Worm (Caenorhabditis elegans): ENCODE results near the gene F41E6.5.

Gene F41E6.5

ce11 chrV:8651007-8651711 is 47.9 kb downstream of the F41E6.5 start (continued):
- TF ChIP-seq fkh-3 (tag; optimal IDR thresholded peaks at IDR 0.05) = no peak
- peak; percentile 47 for TF ChIP-seq tbp1 (GFP tag; optimal IDR thresholded peaks at IDR 0.05)
- TF ChIP-seq akir-1 (GFP tag; optimal IDR thresholded peaks at IDR 0.05) = no peak
- no peak for TF ChIP-seq efl-1 (GFP tag; optimal IDR thresholded peaks at IDR 0.05)

- no peak for TF ChIP-seq madf-10 (tag; optimal IDR thresholded peaks at IDR 0.05)
- TF ChIP-seq lin-26 (GFP tag; IDR thresholded peaks at IDR 0.05) = no peak
- TF ChIP-seq ZK185.1 (tag; optimal IDR thresholded peaks at IDR 0.05; ENCODE audit: poor library complexity, severe bottlenecking) = no peak
- TF ChIP-seq aptf-3 (GFP tag; IDR thresholded peaks at IDR 0.05) = no peak
- TF ChIP-seq madf-6 (GFP tag; IDR thresholded peaks at IDR 0.05) = no peak
These were observed 48.9 kb downstream of the F41E6.5 start for ce11 chrV:8652177-8652576.

DNA sequence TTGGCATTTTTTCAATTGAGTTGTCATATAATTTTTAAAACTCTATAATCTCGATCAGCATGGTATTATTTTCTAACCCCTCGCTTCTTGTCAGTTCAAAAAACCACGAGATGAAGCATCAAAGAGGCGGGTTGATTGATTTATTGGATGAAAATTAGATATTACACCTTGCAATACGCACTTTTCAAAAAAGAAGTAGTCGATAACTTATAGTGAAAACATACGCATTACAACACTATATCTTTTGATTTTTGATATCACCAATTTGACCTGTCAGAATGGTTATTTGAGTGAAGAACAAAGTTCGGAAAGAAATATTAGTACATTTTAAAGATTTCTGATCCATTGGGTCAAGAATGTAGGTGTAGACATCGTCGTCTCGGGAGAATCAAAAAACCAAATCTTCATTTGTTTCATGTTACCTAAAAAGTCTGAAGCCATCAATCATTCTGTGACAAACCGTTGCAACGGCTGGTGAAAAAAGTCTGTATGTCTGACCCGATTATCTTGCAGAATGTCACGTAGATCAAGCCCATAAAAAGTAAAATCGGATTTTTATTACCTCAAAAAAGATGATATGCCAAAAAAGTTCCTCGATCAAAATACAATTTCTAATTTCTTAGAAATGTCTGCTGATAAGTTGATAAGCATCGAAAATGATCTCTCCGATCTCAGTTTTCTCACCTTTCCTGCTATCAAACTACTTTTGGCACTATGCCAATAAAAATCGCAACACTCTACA is 50.0 kb downstream of the F41E6.5 start:
- TF ChIP-seq ztf-26 (tag; optimal IDR thresholded peaks at IDR 0.05) = peak; percentile 1
- no peak for TF ChIP-seq unc-130 (GFP tag; optimal IDR thresholded peaks at IDR 0.05)
- TF ChIP-seq nhr-80 (tag; optimal IDR thresholded peaks at IDR 0.05) = peak; percentile 42

DNA sequence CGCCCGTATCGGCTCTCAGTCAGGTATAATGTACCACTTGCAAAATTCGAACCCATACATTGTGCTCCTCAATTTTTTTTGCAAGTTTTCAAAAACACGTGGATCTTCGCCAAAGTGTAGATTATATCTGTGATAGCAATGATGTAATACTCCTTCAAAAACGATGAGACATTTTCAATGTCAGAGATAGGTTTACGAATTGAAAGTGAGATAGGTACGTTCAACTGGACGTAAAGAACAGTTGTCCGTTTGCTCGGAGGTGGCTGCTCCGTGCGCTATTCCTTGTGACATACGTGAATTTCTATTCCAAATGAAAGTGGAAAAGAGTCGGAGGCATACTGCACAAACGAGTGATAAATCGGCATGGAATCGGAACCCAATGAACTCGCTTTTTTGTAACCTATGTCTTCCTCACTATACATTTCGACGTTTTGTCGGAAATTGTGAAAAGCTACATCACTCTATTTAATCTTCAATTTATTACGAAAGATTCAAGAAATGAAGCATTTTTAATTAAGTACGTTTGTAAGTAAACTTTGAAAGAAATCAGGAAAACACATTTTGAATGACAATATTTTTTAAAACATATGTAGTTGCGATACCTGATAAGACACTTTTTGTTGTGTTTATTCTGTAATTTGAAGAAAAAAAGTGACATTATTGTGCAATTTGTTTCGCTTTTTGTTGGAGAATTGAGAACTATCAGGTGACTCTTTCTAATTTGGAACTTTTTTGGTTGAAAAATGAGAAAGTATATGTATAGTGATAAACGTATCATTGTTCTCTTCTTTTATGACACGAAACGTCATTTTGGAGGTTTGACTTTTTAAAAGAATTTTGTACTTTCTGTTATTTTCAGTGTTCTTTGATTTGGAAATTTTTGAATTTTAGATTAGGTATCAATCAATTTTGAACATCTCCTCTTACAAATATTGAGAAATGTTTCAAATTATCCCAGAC is 51.5 kb downstream of the F41E6.5 start:
- TF ChIP-seq nhr-80 (tag; optimal IDR thresholded peaks at IDR 0.05) = peak; percentile 68
- TF ChIP-seq ztf-3 (GFP tag; optimal IDR thresholded peaks at IDR 0.05) = no peak
- peak; percentile 61 for TF ChIP-seq unc-62 (GFP tag; optimal IDR thresholded peaks at IDR 0.05)
- TF ChIP-seq cebp-1 (GFP tag; IDR thresholded peaks at IDR 0.05) = no peak
- TF ChIP-seq cebp-1 (tag; optimal IDR thresholded peaks at IDR 0.05) = peak; percentile 32
